Fruit fly (Drosophila melanogaster): ENCODE results near the gene CecC.
A peak's percentile ranks its signal among the peaks of the same experiment; 100 is the strongest.

- TF ChIP-seq CG8301 (tag; optimal IDR thresholded peaks at IDR 0.05) (peak; percentile 5), CG32121 (GFP tag; IDR thresholded peaks at IDR 0.05) (no peak), rn (GFP tag; IDR thresholded peaks at IDR 0.05) (no peak), CG10348 (GFP tag; IDR thresholded peaks at IDR 0.05) (0 out of 2 replicates have a peak, but pooled peaks have one; percentile 25), CG34367 (tag; optimal IDR thresholded peaks at IDR 0.05) (peak; percentile 81), CG4496 (GFP tag; IDR thresholded peaks at IDR 0.05) (peak; percentile 49; the same call in 1 of the 3 replicates), EcR (GFP tag; optimal IDR thresholded peaks at IDR 0.05) (no peak), Ets98B (GFP tag; IDR thresholded peaks at IDR 0.05) (no peak; the same call in 1 of the 2 replicates), Pif1A (GFP tag; optimal IDR thresholded peaks at IDR 0.05) (peak; percentile 89), CG15710 (tag; optimal IDR thresholded peaks at IDR 0.05) (peak; percentile 80), D1 (tag; optimal IDR thresholded peaks at IDR 0.05) (peak; percentile 72), CG13204 (GFP tag; optimal IDR thresholded peaks at IDR 0.05) (peak; percentile 44)
Measured at dm6 chr3R:30257588-30257987, 41.3 kb downstream of the CecC start.
